Worm (Caenorhabditis elegans) whole organism, L2 larva: ENCODE results near the gene ced-5.

ENCODE experiments used
- R02D3.7 ChIP-seq: fragments of 150-350 bp; optimal IDR thresholded peaks from 2 replicates; lab custom pipeline; 2014; ENCODE audit warnings: missing biosample characterization, missing genetic modification characterization
- ama-1 ChIP-seq: fragments of 150-350 bp; optimal IDR thresholded peaks from 2 replicates; lab custom pipeline; 2018; ENCODE audit warnings: inconsistent platforms
- fos-1 ChIP-seq: fragments of 150-350 bp; optimal IDR thresholded peaks from 2 replicates; lab custom pipeline; 2014; ENCODE audit warnings: missing biosample characterization, missing genetic modification characterization
- lin-11 ChIP-seq: fragments of 150-350 bp; sonication (generic microtip); optimal IDR thresholded peaks from 2 replicates; lab custom pipeline; 2014; ENCODE audit warnings: missing biosample characterization, missing genetic modification characterization, inconsistent platforms, mixed read lengths
- lin-39 ChIP-seq: fragments of 150-350 bp; optimal IDR thresholded peaks from 2 replicates; lab custom pipeline; 2014; ENCODE audit warnings: missing biosample characterization, missing genetic modification reagents, missing genetic modification characterization
- mab-5 ChIP-seq: fragments of 150-350 bp; optimal IDR thresholded peaks from 2 replicates; lab custom pipeline; 2014; ENCODE audit warnings: missing biosample characterization, missing genetic modification characterization
- mdl-1 ChIP-seq, 2 experiments: fragments of 150-350 bp in 1 of 2; sonication (generic microtip) in 1 of 2; optimal IDR thresholded peaks; 2 replicates each; lab custom pipeline; 2017; ENCODE audit warnings: missing biosample characterization in 2 of 2, missing genetic modification characterization in 2 of 2
- nhr-10 ChIP-seq: sonication (generic microtip); optimal IDR thresholded peaks from 2 replicates; lab custom pipeline; 2017; ENCODE audit warnings: missing biosample characterization, missing genetic modification characterization
- unc-55 ChIP-seq: fragments of 150-350 bp; sonication (generic microtip); optimal IDR thresholded peaks from 3 replicates; lab custom pipeline; 2014; ENCODE audit warnings: missing biosample characterization, missing genetic modification reagents, missing genetic modification characterization
- zag-1 ChIP-seq: fragments of 150-350 bp; optimal IDR thresholded peaks from 2 replicates; lab custom pipeline; 2014; ENCODE audit warnings: missing biosample characterization, missing genetic modification characterization
- ztf-4 ChIP-seq: fragments of 150-350 bp; optimal IDR thresholded peaks from 2 replicates; lab custom pipeline; 2014; ENCODE audit warnings: missing biosample characterization, missing genetic modification characterization

ce11 chrIV:10437114-10437513 is 46.8 kb upstream of the ced-5 start:
- no peak for TF ChIP-seq fos-1 (tag; lab: Kevin White, UChicago)
- TF ChIP-seq zag-1 (tag; lab: Kevin White, UChicago), result no peak
- TF ChIP-seq nhr-10 (tag; lab: Kevin White, UChicago), result no peak
- TF ChIP-seq lin-39 (tag; lab: Kevin White, UChicago), result no peak
- no peak for TF ChIP-seq mdl-1 (tag; optimal IDR thresholded peaks at IDR 0.05; lab: Kevin White, UChicago)
- no peak for TF ChIP-seq mab-5 (tag; lab: Kevin White, UChicago)
- no peak for TF ChIP-seq lin-11
- TF ChIP-seq unc-55 (GFP tag; lab: Kevin White, UChicago), result no peak
- no peak for TF ChIP-seq ztf-4
- TF ChIP-seq ama-1 (lab: Kevin White, UChicago), result no peak
- no peak for TF ChIP-seq R02D3.7 (tag; lab: Kevin White, UChicago)
